Fruit fly (Drosophila melanogaster) whole organism: ENCODE data around the gene eIF2Bepsilon.

ENCODE experiments used
- CG8478 ChIP-seq: fragments of >200 bp; optimal IDR thresholded peaks from 2 replicates; lab custom pipeline; 2018; ENCODE audit warnings: inconsistent platforms
- Dll ChIP-seq: fragments of >200 bp; optimal IDR thresholded peaks from 2 replicates; lab custom pipeline; 2017
- EcR ChIP-seq, 2 experiments: fragments of >200 bp; optimal IDR thresholded peaks; 2 replicates each; lab custom pipeline; 2017; ENCODE audit warnings: missing biosample characterization in 2 of 2, missing genetic modification characterization in 2 of 2, missing genetic modification reagents in 2 of 2
- psq ChIP-seq: fragments of >200 bp; optimal IDR thresholded peaks from 2 replicates; lab custom pipeline; 2017

dm6 chrX:1943337-1944244 lies 20.9 kb upstream of the eIF2Bepsilon start:
- TF ChIP-seq CG8478 (peak; percentile 2), psq (lab: Kevin White, UChicago) (no peak), EcR (GFP tag; optimal IDR thresholded peaks at IDR 0.05; lab: Kevin White, UChicago) (peak; percentile 89 to 94), Dll (lab: Kevin White, UChicago) (peak; percentile 69)
